Worm (Caenorhabditis elegans) whole organism, late embryonic: ENCODE data around the gene cyp-35A4.

Experiments used
- C08G9.2 ChIP-seq: sonication (generic microtip); optimal IDR thresholded peaks from 2 replicates; lab custom pipeline; 2016; ENCODE audit warnings: mild to moderate bottlenecking, missing genetic modification characterization, moderate library complexity, missing compliant biosample characterization
- ceh-22 ChIP-seq: sonication (generic microtip); optimal IDR thresholded peaks from 2 replicates; lab custom pipeline; 2017; ENCODE audit warnings: missing biosample characterization, missing genetic modification characterization
- ceh-48 ChIP-seq: sonication (generic microtip); optimal IDR thresholded peaks from 2 replicates; lab custom pipeline; 2016; ENCODE audit warnings: missing genetic modification characterization, inconsistent platforms, missing compliant biosample characterization
- dve-1 ChIP-seq: sonication (generic microtip); optimal IDR thresholded peaks from 2 replicates; lab custom pipeline; 2017; ENCODE audit warnings: antibody characterized with exemption, mild to moderate bottlenecking, missing genetic modification characterization, missing compliant biosample characterization
- lin-11 ChIP-seq: fragments of 200-800 bp; sonication (Bioruptor generic); optimal IDR thresholded peaks from 2 replicates; lab custom pipeline; 2018; ENCODE audit warnings: mild to moderate bottlenecking, missing genetic modification characterization, missing compliant biosample characterization
- nfya-1 ChIP-seq: sonication (generic microtip); optimal IDR thresholded peaks from 2 replicates; lab custom pipeline; 2017; ENCODE audit warnings: missing genetic modification characterization, mild to moderate bottlenecking, missing compliant biosample characterization, antibody characterized with exemption, moderate library complexity
- pha-4 ChIP-seq: fragments of 150-350 bp; optimal IDR thresholded peaks from 2 replicates; lab custom pipeline; 2018; ENCODE audit warnings: missing biosample characterization, missing genetic modification reagents, missing genetic modification characterization
- pros-1 ChIP-seq: fragments of 150-350 bp; optimal IDR thresholded peaks from 2 replicates; lab custom pipeline; 2014; ENCODE audit warnings: missing biosample characterization, missing genetic modification reagents, missing genetic modification characterization

ce11 chrV:4043632-4044031, 12.2 kb downstream of the cyp-35A4 start, which contains the start of gene phat-3:
- no peak for TF ChIP-seq nfya-1 (tag; lab: Kevin White, UChicago)
- TF ChIP-seq dve-1 (tag; lab: Kevin White, UChicago) = no peak
- no peak for TF ChIP-seq pha-4
- TF ChIP-seq ceh-22 (tag; lab: Kevin White, UChicago) = no peak
- TF ChIP-seq pros-1 (tag; lab: Kevin White, UChicago) = no peak
- no peak for TF ChIP-seq ceh-48
- no peak for TF ChIP-seq C08G9.2 (tag; lab: Kevin White, UChicago)
- TF ChIP-seq lin-11 (tag; lab: Kevin White, UChicago) = no peak
